Worm (Caenorhabditis elegans): ENCODE results near the gene Y73F4A.2.

Gene Y73F4A.2

DNA sequence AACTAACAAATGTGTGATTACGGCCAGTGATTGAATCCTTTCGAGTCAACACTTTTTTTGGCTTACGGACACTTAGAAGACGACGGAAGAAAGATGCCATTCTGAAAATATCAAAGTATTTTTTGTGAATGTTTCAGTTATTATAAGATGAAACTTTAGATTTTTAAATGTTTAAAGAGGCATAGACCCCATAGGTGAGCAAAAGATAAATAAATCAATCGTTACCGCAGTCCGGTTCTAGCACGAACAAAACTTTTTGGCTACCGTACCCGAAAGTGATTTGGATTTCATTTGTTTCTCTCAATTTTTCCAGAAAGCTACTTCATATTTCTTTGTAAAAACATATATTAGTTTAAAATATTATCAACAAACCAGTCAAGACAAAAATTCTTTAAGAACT is 6.1 kb downstream of the Y73F4A.2 start, which contains the start of gene C53D6.7:
TSS of gene C53D6.7 (minus strand) at position 101 of the 400 bp plus-strand sequence.
- TF ChIP-seq ztf-23 (GFP tag; IDR thresholded peaks at IDR 0.05) (no peak), cog-1 (tag; optimal IDR thresholded peaks at IDR 0.05) (no peak), ref-1 (GFP tag; conservative IDR thresholded peaks at IDR 0.05) (no peak), flt-1 (GFP tag; IDR thresholded peaks at IDR 0.05) (no peak), tab-1 (GFP tag; IDR thresholded peaks at IDR 0.05) (no peak), ztf-29 (GFP tag; IDR thresholded peaks at IDR 0.05) (no peak)

DNA sequence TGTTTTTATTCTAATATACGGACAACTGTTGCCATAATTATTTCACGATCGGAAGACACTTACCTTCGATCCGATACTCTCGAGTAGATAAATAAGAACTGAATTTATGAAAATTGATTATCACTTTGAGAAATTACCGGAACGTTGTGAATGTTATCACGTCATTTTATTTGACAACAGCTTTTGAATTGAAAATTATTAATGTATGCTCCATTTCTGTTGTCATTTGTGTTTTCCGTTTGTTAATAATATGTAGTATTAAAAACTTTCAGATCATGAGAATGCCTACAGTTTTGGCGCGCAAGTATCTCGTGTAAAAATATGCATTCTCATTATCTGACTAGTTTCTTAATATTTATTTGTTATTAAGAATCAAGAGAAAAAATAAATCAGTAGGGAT is 8.8 kb downstream of the Y73F4A.2 start, which contains the start of gene C53D6.10:
TSS of gene C53D6.10 (minus strand) at position 101 of the 400 bp plus-strand sequence.
- TF ChIP-seq tab-1 (GFP tag; IDR thresholded peaks at IDR 0.05): no peak
- no peak for TF ChIP-seq ztf-23 (GFP tag; IDR thresholded peaks at IDR 0.05)
- TF ChIP-seq cog-1 (tag; optimal IDR thresholded peaks at IDR 0.05): no peak
- TF ChIP-seq ref-1 (GFP tag; conservative IDR thresholded peaks at IDR 0.05): no peak
- no peak for TF ChIP-seq ztf-29 (GFP tag; IDR thresholded peaks at IDR 0.05)
- TF ChIP-seq flt-1 (GFP tag; IDR thresholded peaks at IDR 0.05): no peak
- TF ChIP-seq med-1 (GFP tag; optimal IDR thresholded peaks at IDR 0.05; ENCODE audit: insufficient read depth): no peak
- TF ChIP-seq klf-2 (GFP tag; conservative IDR thresholded peaks at IDR 0.05): no peak
- no peak for TF ChIP-seq T22C8.4 (GFP tag; IDR thresholded peaks at IDR 0.05)

DNA sequence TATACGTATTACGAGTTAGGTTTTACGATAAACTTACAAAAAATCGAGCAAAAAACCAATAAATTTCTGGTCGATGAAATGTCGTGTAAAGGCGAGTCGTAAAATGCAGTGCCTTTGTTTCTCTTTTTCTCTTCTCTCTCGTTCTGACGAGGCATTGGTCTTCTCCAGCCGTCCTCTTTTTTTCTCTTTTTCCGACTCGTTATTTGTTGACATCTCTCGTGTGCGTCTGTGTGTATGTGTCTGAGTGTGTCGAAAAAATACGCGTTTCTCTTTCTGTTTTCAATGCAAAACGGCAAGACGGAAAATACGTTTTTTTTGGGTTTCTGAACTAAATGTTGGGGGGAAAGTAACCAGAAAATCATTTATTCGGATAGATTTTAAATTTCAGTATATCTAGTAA is 10.6 kb downstream of the Y73F4A.2 start, which contains the start of gene C53D6.6:
TSS of gene C53D6.6 (minus strand) at position 118 of the 400 bp plus-strand sequence.
- TF ChIP-seq ztf-23 (GFP tag; IDR thresholded peaks at IDR 0.05) (no peak), ref-1 (GFP tag; conservative IDR thresholded peaks at IDR 0.05) (no peak), tab-1 (GFP tag; IDR thresholded peaks at IDR 0.05) (no peak), med-1 (GFP tag; optimal IDR thresholded peaks at IDR 0.05; ENCODE audit: insufficient read depth) (no peak), T22C8.4 (GFP tag; IDR thresholded peaks at IDR 0.05) (no peak), ztf-29 (GFP tag; IDR thresholded peaks at IDR 0.05) (no peak), cog-1 (tag; optimal IDR thresholded peaks at IDR 0.05) (no peak), flt-1 (GFP tag; IDR thresholded peaks at IDR 0.05) (no peak), klf-2 (GFP tag; conservative IDR thresholded peaks at IDR 0.05) (no peak)

DNA sequence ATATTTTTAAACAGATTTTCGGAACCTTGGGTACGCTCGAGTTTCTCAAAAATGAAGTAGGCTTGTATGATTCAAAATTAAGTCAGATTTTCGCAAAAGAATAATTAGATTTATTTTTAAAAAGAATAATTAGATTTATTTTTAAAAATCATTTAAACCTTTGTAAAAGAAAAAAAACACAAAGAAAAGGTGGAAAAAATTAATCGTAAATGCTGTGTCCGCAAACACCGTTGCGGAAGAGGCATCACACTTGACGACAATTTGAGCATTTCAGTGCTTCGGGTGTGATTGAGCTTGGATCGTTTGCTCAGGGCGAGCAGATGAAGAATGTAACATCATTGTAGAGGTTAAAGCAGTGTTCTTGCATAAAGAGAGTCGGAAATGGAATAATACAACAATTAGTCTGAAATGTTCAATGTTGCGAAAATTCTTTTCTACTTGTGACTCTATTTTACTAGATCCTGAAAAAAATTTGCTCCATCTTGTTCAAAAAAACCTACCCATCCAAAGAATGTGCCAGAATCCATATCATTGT is 21.8 kb downstream of the Y73F4A.2 start:
- TF ChIP-seq med-1 (GFP tag; optimal IDR thresholded peaks at IDR 0.05; ENCODE audit: insufficient read depth) (no peak), tab-1 (GFP tag; IDR thresholded peaks at IDR 0.05) (no peak), T22C8.4 (GFP tag; IDR thresholded peaks at IDR 0.05) (no peak), ztf-29 (GFP tag; IDR thresholded peaks at IDR 0.05) (no peak), ztf-23 (GFP tag; IDR thresholded peaks at IDR 0.05) (no peak), cog-1 (tag; optimal IDR thresholded peaks at IDR 0.05) (no peak), flt-1 (GFP tag; IDR thresholded peaks at IDR 0.05) (no peak), klf-2 (GFP tag; conservative IDR thresholded peaks at IDR 0.05) (no peak), ref-1 (GFP tag; conservative IDR thresholded peaks at IDR 0.05) (no peak)

DNA sequence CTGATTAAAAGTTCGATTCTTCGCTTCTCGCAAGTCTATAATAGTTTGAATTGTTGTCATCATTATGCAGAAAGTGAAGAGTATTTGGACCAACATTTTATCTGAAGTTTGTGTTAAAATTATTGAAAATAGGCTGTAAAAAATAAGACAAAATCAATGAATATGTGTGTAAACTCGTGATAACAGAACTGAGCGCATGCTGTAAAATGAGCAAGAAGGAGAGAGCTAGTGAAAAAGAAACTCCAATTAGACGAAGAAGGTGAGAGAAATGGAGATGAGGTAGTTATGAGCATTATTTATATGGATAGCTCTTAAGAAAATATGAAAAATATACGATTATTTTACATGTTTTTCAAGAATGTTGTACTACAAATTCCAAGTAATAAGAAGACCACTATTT is 22.3 kb downstream of the Y73F4A.2 start, which contains the start of gene C53D6.4:
TSS of gene C53D6.4 (minus strand) at position 101 of the 400 bp plus-strand sequence.
- TF ChIP-seq ztf-29 (GFP tag; IDR thresholded peaks at IDR 0.05): no peak
- TF ChIP-seq tab-1 (GFP tag; IDR thresholded peaks at IDR 0.05): no peak
- no peak for TF ChIP-seq flt-1 (GFP tag; IDR thresholded peaks at IDR 0.05)
- no peak for TF ChIP-seq med-1 (GFP tag; optimal IDR thresholded peaks at IDR 0.05; ENCODE audit: insufficient read depth)
- no peak for TF ChIP-seq ztf-23 (GFP tag; IDR thresholded peaks at IDR 0.05)
- TF ChIP-seq T22C8.4 (GFP tag; IDR thresholded peaks at IDR 0.05): no peak
- no peak for TF ChIP-seq klf-2 (GFP tag; conservative IDR thresholded peaks at IDR 0.05)
- no peak for TF ChIP-seq ref-1 (GFP tag; conservative IDR thresholded peaks at IDR 0.05)
- no peak for TF ChIP-seq cog-1 (tag; optimal IDR thresholded peaks at IDR 0.05)

DNA sequence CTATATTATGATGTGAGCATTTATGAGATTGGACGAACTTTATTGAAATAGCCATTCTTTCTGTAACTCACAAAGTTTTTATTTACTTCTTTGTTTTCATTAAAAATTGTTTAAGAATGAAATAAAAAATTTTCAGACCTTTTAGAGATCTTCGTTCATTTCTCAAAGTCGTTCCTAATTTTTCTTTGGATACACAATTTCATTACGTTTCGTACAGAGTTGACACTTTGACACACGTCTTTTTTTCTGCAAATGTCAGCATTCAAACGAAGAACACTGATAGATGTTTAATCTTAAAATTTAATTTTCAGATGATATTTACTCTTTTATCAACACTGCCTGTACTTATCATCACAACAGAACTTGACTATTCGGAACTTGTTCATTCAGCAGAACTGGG is 26.7 kb downstream of the Y73F4A.2 start, which contains the start of gene acc-2:
TSS of gene acc-2 (plus strand) at position 301 of the 400 bp plus-strand sequence.
- TF ChIP-seq cog-1 (tag; optimal IDR thresholded peaks at IDR 0.05): no peak
- no peak for TF ChIP-seq T22C8.4 (GFP tag; IDR thresholded peaks at IDR 0.05)
- no peak for TF ChIP-seq flt-1 (GFP tag; IDR thresholded peaks at IDR 0.05)
- no peak for TF ChIP-seq tab-1 (GFP tag; IDR thresholded peaks at IDR 0.05)
- TF ChIP-seq klf-2 (GFP tag; conservative IDR thresholded peaks at IDR 0.05): no peak
- no peak for TF ChIP-seq ztf-29 (GFP tag; IDR thresholded peaks at IDR 0.05)
- TF ChIP-seq med-1 (GFP tag; optimal IDR thresholded peaks at IDR 0.05; ENCODE audit: insufficient read depth): no peak
- no peak for TF ChIP-seq ztf-23 (GFP tag; IDR thresholded peaks at IDR 0.05)
- no peak for TF ChIP-seq ref-1 (GFP tag; conservative IDR thresholded peaks at IDR 0.05)

DNA sequence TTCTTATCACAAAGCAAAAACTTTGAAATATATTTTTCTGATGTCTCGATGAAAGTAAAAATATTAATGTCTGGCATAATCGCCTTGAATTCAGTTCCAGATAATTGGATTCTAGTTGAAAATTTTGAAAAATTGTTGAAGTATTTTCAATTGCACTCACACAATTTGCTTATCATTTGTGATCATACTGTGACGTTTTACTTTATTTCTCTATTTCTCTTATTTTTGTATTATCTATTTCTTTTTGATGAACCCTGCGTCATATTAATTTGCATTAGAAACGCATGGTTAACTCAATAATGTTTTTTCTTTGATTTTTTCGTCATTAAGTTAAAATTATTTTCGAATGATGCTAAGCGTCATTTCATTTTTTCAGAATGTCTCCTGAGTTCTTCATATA is 32.9 kb downstream of the Y73F4A.2 start, which contains the start of gene C53D6.11:
TSS of gene C53D6.11 (plus strand) at position 328 of the 400 bp plus-strand sequence.
- TF ChIP-seq flt-1 (GFP tag; IDR thresholded peaks at IDR 0.05) (no peak), med-1 (GFP tag; optimal IDR thresholded peaks at IDR 0.05; ENCODE audit: insufficient read depth) (no peak), cog-1 (tag; optimal IDR thresholded peaks at IDR 0.05) (no peak), tab-1 (GFP tag; IDR thresholded peaks at IDR 0.05) (no peak), klf-2 (GFP tag; conservative IDR thresholded peaks at IDR 0.05) (no peak), ztf-23 (GFP tag; IDR thresholded peaks at IDR 0.05) (no peak), T22C8.4 (GFP tag; IDR thresholded peaks at IDR 0.05) (no peak), ztf-29 (GFP tag; IDR thresholded peaks at IDR 0.05) (no peak), ref-1 (GFP tag; conservative IDR thresholded peaks at IDR 0.05) (no peak)

DNA sequence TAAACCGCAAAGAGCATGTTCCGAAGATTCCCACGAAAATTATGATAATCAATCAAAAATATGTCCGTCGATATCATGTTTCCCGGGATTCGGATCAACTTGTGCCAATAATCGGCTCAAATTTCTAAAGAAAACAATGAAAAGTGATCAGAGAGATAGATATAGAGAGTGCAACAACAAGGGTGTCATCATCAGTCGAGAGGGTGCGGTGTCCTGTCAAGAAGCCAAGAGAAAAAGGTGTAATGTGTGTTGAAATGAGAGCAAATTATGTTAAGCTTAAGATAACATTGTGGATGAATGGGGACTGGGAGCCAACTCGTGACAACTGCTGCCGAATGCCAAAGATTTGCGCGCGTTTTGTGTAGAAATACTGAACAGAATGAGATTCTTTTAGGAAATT is 35.2 kb downstream of the Y73F4A.2 start:
- TF ChIP-seq med-1 (GFP tag; optimal IDR thresholded peaks at IDR 0.05; ENCODE audit: insufficient read depth): no peak
- no peak for TF ChIP-seq cog-1 (tag; optimal IDR thresholded peaks at IDR 0.05)
- no peak for TF ChIP-seq T22C8.4 (GFP tag; IDR thresholded peaks at IDR 0.05)
- TF ChIP-seq ztf-23 (GFP tag; IDR thresholded peaks at IDR 0.05): no peak
- no peak for TF ChIP-seq ztf-29 (GFP tag; IDR thresholded peaks at IDR 0.05)
- TF ChIP-seq flt-1 (GFP tag; IDR thresholded peaks at IDR 0.05): no peak
- TF ChIP-seq klf-2 (GFP tag; conservative IDR thresholded peaks at IDR 0.05): no peak
- TF ChIP-seq ref-1 (GFP tag; conservative IDR thresholded peaks at IDR 0.05): no peak
- no peak for TF ChIP-seq tab-1 (GFP tag; IDR thresholded peaks at IDR 0.05)

DNA sequence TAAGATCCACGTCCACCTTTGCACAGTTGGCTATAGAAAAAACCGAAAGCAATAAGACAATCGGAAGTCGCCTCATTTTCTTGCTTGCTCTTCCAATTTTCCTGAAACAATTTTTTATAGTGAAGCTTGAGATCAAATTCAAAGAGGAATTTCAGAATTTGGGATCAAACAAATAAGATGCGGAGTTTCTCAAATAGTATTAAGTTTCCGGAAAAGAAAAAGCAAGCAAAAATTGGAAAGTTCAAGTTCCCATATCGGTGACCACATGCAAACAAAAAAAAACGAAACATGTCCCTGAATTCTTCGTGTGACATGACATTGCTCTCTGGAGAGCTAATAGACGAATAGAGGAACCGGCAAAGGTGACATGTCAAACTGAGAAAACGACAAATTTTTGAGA is 37.8 kb downstream of the Y73F4A.2 start, which contains the start of gene unc-129:
TSS of gene unc-129 (minus strand) at position 101 of the 400 bp plus-strand sequence.
- no peak for TF ChIP-seq ref-1 (GFP tag; conservative IDR thresholded peaks at IDR 0.05)
- no peak for TF ChIP-seq med-1 (GFP tag; optimal IDR thresholded peaks at IDR 0.05; ENCODE audit: insufficient read depth)
- no peak for TF ChIP-seq klf-2 (GFP tag; conservative IDR thresholded peaks at IDR 0.05)
- no peak for TF ChIP-seq ztf-29 (GFP tag; IDR thresholded peaks at IDR 0.05)

Measured in whole organism, midembryonic.